Fruit fly (Drosophila melanogaster) S2 (cell line): ENCODE results near the gene Zmynd8.

Experiments used
- CG8478 ChIP-seq: fragments of >200 bp; optimal IDR thresholded peaks from 2 replicates; lab custom pipeline; 2018
- CTCF ChIP-seq, 2 experiments: fragments of >200 bp; optimal IDR thresholded peaks; 2 replicates each; lab custom pipeline; 2018

- TF ChIP-seq CG8478 (lab: Kevin White, UChicago): no peak
- TF ChIP-seq CTCF (optimal IDR thresholded peaks at IDR 0.05; lab: Kevin White, UChicago): no peak
Observed at dm6 chr3R:31696664-31697063, 27.4 kb downstream of the Zmynd8 start.
